Worm (Caenorhabditis elegans): Measurements from ENCODE around the gene gcy-21.

DNA sequence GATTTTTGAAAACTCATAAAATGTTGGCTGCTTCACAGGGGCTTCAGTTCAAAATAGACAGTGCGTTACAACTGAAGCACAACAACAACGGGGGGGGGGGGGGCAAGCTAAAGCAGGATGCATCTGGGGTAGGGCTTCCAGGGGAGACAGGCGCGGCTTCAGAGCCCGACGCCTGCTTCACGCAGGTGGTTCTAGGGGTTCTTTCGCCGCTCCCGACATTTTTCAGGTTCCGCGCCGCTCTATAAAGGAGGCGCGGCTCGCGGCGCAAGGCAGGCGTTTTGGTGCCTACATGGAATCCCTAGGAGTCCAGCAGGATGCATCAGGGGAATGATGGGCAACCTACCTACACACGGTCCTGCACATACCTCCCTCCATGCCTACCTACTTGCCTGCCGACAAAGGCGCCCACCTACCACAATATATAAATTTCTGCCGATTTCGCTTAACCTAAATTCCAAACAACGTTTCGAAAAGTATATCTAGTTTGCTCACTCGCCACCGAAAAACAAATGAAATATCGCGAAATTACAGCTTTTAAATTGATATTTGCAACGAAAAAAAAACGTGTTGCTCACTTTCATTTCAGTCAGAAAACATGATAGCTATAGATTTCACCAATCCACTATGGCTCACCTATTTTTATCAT lies 32.2 kb upstream of the gcy-21 start, which contains the start of gene sri-71:
- TF ChIP-seq efl-1 (GFP tag; optimal IDR thresholded peaks at IDR 0.05) (no peak), let-607 (tag; optimal IDR thresholded peaks at IDR 0.05) (no peak), egl-44 (GFP tag; IDR thresholded peaks at IDR 0.05) (no peak)
